Worm (Caenorhabditis elegans) whole organism, L2 larva: Measurements from ENCODE around the gene K10G6.9.

Experiments
- ama-1 ChIP-seq: fragments of 150-350 bp; optimal IDR thresholded peaks from 2 replicates; lab custom pipeline; 2018; ENCODE audit warnings: inconsistent platforms
- elt-1 ChIP-seq: fragments of 150-350 bp; optimal IDR thresholded peaks from 2 replicates; lab custom pipeline; 2014; ENCODE audit warnings: missing biosample characterization, missing genetic modification characterization
- elt-3 ChIP-seq: sonication (generic microtip); optimal IDR thresholded peaks from 2 replicates; lab custom pipeline; 2017; ENCODE audit warnings: missing biosample characterization, missing genetic modification characterization
- nhr-237 ChIP-seq: fragments of 150-350 bp; optimal IDR thresholded peaks from 2 replicates; lab custom pipeline; 2014; ENCODE audit warnings: missing biosample characterization, missing genetic modification characterization
- unc-62 ChIP-seq: fragments of 150-350 bp; optimal IDR thresholded peaks from 2 replicates; lab custom pipeline; 2014; ENCODE audit warnings: missing biosample characterization, missing genetic modification reagents, missing genetic modification characterization

DNA sequence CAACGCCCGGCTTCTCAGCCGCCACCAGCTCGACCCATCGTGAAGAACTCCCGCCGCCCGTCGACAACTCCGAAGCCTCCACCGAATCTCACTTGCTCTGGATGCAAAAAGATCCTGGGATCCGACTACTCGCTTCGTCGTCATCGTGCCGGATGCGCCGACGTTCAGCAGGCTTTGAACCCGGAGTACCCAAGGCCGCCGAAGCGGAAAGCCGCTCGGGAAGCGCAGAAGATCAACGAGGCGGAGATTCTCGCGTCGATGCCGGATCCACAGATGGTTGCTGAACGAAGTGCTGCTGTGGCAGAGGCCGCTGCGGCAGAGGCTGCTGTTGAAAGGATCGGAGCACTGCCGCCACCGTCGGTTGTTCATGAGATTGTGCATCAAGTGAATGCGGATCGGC, 3.3 kb upstream of the K10G6.9 start:
- TF ChIP-seq elt-1 (tag; lab: Kevin White, UChicago) (no peak), nhr-237 (no peak), elt-3 (tag; lab: Kevin White, UChicago) (no peak), ama-1 (lab: Kevin White, UChicago) (no peak), unc-62 (GFP tag; lab: Kevin White, UChicago) (no peak)
